Fruit fly (Drosophila melanogaster) whole organism, embryonic: ENCODE measurements around the gene CG42814.

ENCODE experiments used
- Abd-B ChIP-seq: fragments of 200-800 bp; sonication (Bioruptor generic); optimal IDR thresholded peaks from 2 replicates; lab custom pipeline; 2018; ENCODE audit warnings: missing biosample characterization, mild to moderate bottlenecking, missing genetic modification characterization, moderate library complexity
- Ada2b ChIP-seq: fragments of 200-800 bp; sonication (Bioruptor generic); IDR thresholded peaks from 2 replicates; pipeline ENCODE4 v1.3.6; 2022; ENCODE audit warnings: missing biosample characterization, missing genetic modification characterization
- Bgb ChIP-seq: fragments of 200-800 bp; sonication (Bioruptor generic); IDR thresholded peaks from 2 replicates; pipeline ENCODE4 v1.3.6; 2022; ENCODE audit warnings: missing biosample characterization, missing genetic modification characterization; ENCODE audit not compliant: partially characterized antibody
- CG10366 ChIP-seq: fragments of 200-800 bp; sonication (Bioruptor generic); IDR thresholded peaks from 2 replicates; pipeline ENCODE4 v1.3.6; 2022; ENCODE audit warnings: missing biosample characterization, missing genetic modification characterization
- CG11456 ChIP-seq: fragments of 200-800 bp; sonication (Bioruptor generic); IDR thresholded peaks from 3 replicates; pipeline ENCODE4 v1.3.6; 2022; ENCODE audit warnings: missing biosample characterization, missing genetic modification characterization
- CG12236 ChIP-seq: fragments of 200-800 bp; sonication (Bioruptor generic); optimal IDR thresholded peaks from 2 replicates; lab custom pipeline; 2016; ENCODE audit warnings: missing biosample characterization, missing genetic modification characterization
- CG15269 ChIP-seq: fragments of 200-800 bp; sonication (Bioruptor generic); optimal IDR thresholded peaks from 2 replicates; lab custom pipeline; 2018; ENCODE audit warnings: missing biosample characterization, mild to moderate bottlenecking, missing genetic modification characterization, moderate library complexity
- CG1603 ChIP-seq: fragments of 200-800 bp; sonication (Bioruptor generic); optimal IDR thresholded peaks from 2 replicates; lab custom pipeline; 2019; ENCODE audit warnings: missing biosample characterization, mild to moderate bottlenecking, missing genetic modification characterization, moderate library complexity
- CG17186 ChIP-seq: fragments of 200-800 bp; sonication (Bioruptor generic); optimal IDR thresholded peaks from 3 replicates; lab custom pipeline; 2017; ENCODE audit warnings: missing biosample characterization, missing genetic modification reagents, missing genetic modification characterization
- CG18619 ChIP-seq: fragments of 200-800 bp; sonication (Bioruptor generic); optimal IDR thresholded peaks from 3 replicates; lab custom pipeline; 2017; ENCODE audit warnings: missing biosample characterization, mild to moderate bottlenecking, missing genetic modification characterization
- CG2875 ChIP-seq: fragments of 200-800 bp; sonication (Bioruptor generic); optimal IDR thresholded peaks from 2 replicates; lab custom pipeline; 2017; ENCODE audit warnings: missing biosample characterization, mild to moderate bottlenecking, missing genetic modification characterization, missing genetic modification reagents
- CG3065 ChIP-seq: fragments of 200-800 bp; sonication (Bioruptor generic); optimal IDR thresholded peaks from 2 replicates; lab custom pipeline; 2016; ENCODE audit warnings: missing biosample characterization, missing genetic modification characterization
- CG7786 ChIP-seq: fragments of 200-800 bp; sonication (Bioruptor generic); optimal IDR thresholded peaks from 2 replicates; lab custom pipeline; 2016; ENCODE audit warnings: missing biosample characterization, missing genetic modification characterization
- CG8290 ChIP-seq, 3 experiments: fragments of 200-800 bp; sonication (Bioruptor generic); optimal IDR thresholded peaks; 2 replicates each; lab custom pipeline; 2016 to 2019; ENCODE audit warnings: missing biosample characterization in 3 of 3, missing genetic modification characterization in 3 of 3, mild to moderate bottlenecking in 2 of 3, moderate library complexity in 1 of 3
- CG8765 ChIP-seq: fragments of 200-800 bp; sonication (Bioruptor generic); IDR thresholded peaks from 2 replicates; pipeline ENCODE4 v1.3.6; 2022; ENCODE audit warnings: missing biosample characterization, missing genetic modification characterization
- CG8924 ChIP-seq: fragments of 200-800 bp; optimal IDR thresholded peaks from 3 replicates; lab custom pipeline; 2019; ENCODE audit warnings: missing biosample characterization, mild to moderate bottlenecking, missing genetic modification characterization, moderate library complexity
- CG9215 ChIP-seq: fragments of 200-800 bp; sonication (Bioruptor generic); IDR thresholded peaks from 2 replicates; pipeline ENCODE4 v1.3.6; 2022; ENCODE audit warnings: missing biosample characterization, missing genetic modification characterization
- Hmr ChIP-seq: fragments of 200-800 bp; sonication (Bioruptor generic); optimal IDR thresholded peaks from 3 replicates; lab custom pipeline; 2017; ENCODE audit warnings: mild to moderate bottlenecking, missing biosample characterization, missing genetic modification reagents, missing genetic modification characterization
- Hr51 ChIP-seq, 2 experiments: fragments of 200-800 bp; sonication (Bioruptor generic); optimal IDR thresholded peaks; 2 replicates in 1 of 2; 3 replicates in 1 of 2; lab custom pipeline; 2016 to 2018; ENCODE audit warnings: missing biosample characterization in 2 of 2, missing genetic modification characterization in 2 of 2, mild to moderate bottlenecking in 1 of 2, moderate library complexity in 1 of 2
- MTF-1 ChIP-seq: fragments of 200-800 bp; sonication (Bioruptor generic); optimal IDR thresholded peaks from 2 replicates; lab custom pipeline; 2018; ENCODE audit warnings: missing biosample characterization, mild to moderate bottlenecking, missing genetic modification characterization, borderline replicate concordance
- Nf-YA ChIP-seq: fragments of 200-800 bp; sonication (Bioruptor generic); IDR thresholded peaks from 2 replicates; pipeline ENCODE4 v1.3.6; 2022; ENCODE audit warnings: missing biosample characterization, missing genetic modification characterization
- Nf-YC ChIP-seq: fragments of 200-800 bp; optimal IDR thresholded peaks from 3 replicates; lab custom pipeline; 2019; ENCODE audit warnings: missing biosample characterization, mild to moderate bottlenecking, missing genetic modification characterization, moderate library complexity
- Optix ChIP-seq: fragments of 200-800 bp; sonication (Bioruptor generic); IDR thresholded peaks from 3 replicates; pipeline ENCODE4 v1.3.6; 2022; ENCODE audit warnings: missing biosample characterization, missing genetic modification characterization
- Side ChIP-seq: fragments of 200-800 bp; sonication (Bioruptor generic); optimal IDR thresholded peaks from 2 replicates; lab custom pipeline; 2016; ENCODE audit warnings: missing biosample characterization, missing genetic modification characterization
- bab2 ChIP-seq: fragments of 200-800 bp; sonication (Bioruptor generic); optimal IDR thresholded peaks from 2 replicates; lab custom pipeline; 2016; ENCODE audit warnings: missing biosample characterization, missing genetic modification characterization
- bbx ChIP-seq: fragments of 200-800 bp; sonication (Bioruptor generic); IDR thresholded peaks from 2 replicates; pipeline ENCODE4 v1.3.6; 2022; ENCODE audit warnings: missing biosample characterization, missing genetic modification characterization; ENCODE audit not compliant: partially characterized antibody
- ci ChIP-seq: fragments of 200-800 bp; sonication (Bioruptor generic); IDR thresholded peaks from 3 replicates; pipeline ENCODE4 v1.3.6; 2022; ENCODE audit warnings: missing biosample characterization, missing genetic modification characterization
- exex ChIP-seq: fragments of 200-800 bp; sonication (Bioruptor generic); optimal IDR thresholded peaks from 4 replicates; lab custom pipeline; 2018; ENCODE audit warnings: missing biosample characterization, mild to moderate bottlenecking, missing genetic modification characterization, moderate library complexity
- ftz-f1 ChIP-seq: fragments of 200-800 bp; sonication (Bioruptor generic); optimal IDR thresholded peaks from 2 replicates; lab custom pipeline; 2016; ENCODE audit warnings: missing biosample characterization, missing genetic modification characterization
- ham ChIP-seq: fragments of 200-800 bp; sonication (Bioruptor generic); IDR thresholded peaks from 2 replicates; pipeline ENCODE4 v1.3.6; 2022; ENCODE audit warnings: missing biosample characterization, missing genetic modification characterization
- jumu ChIP-seq: fragments of 200-800 bp; sonication (Bioruptor generic); optimal IDR thresholded peaks from 3 replicates; lab custom pipeline; 2016; ENCODE audit warnings: missing biosample characterization, missing genetic modification characterization
- kah ChIP-seq: fragments of 200-800 bp; sonication (Bioruptor generic); optimal IDR thresholded peaks from 2 replicates; lab custom pipeline; 2018; ENCODE audit warnings: missing biosample characterization, mild to moderate bottlenecking, missing genetic modification characterization
- lov ChIP-seq, 2 experiments: fragments of 200-800 bp in 1 of 2; fragments of >200 bp in 1 of 2; sonication (Bioruptor generic) in 1 of 2; IDR thresholded peaks in 1 of 2; optimal IDR thresholded peaks in 1 of 2; 2 replicates in 1 of 2; 3 replicates in 1 of 2; pipeline versions ENCODE4 v1.3.6 to Lab custom; 2017 to 2022; ENCODE audit warnings: missing biosample characterization in 1 of 2, missing genetic modification characterization in 1 of 2
- nerfin-1 ChIP-seq: fragments of 200-800 bp; sonication (Bioruptor generic); optimal IDR thresholded peaks from 3 replicates; lab custom pipeline; 2019; ENCODE audit warnings: missing biosample characterization, mild to moderate bottlenecking, missing genetic modification characterization, moderate library complexity
- peb ChIP-seq: fragments of 200-800 bp; sonication (Bioruptor generic); IDR thresholded peaks from 2 replicates; pipeline ENCODE4 v1.3.6; 2022; ENCODE audit warnings: missing biosample characterization, missing genetic modification characterization
- pfk ChIP-seq: fragments of 200-800 bp; sonication (Bioruptor generic); optimal IDR thresholded peaks from 2 replicates; lab custom pipeline; 2018; ENCODE audit warnings: missing biosample characterization, mild to moderate bottlenecking, missing genetic modification characterization, moderate library complexity
- phol ChIP-seq: fragments of 200-800 bp; sonication (Bioruptor generic); optimal IDR thresholded peaks from 3 replicates; lab custom pipeline; 2018; ENCODE audit warnings: missing biosample characterization, mild to moderate bottlenecking, missing genetic modification characterization, moderate library complexity
- pnt ChIP-seq: fragments of 200-800 bp; sonication (Bioruptor generic); optimal IDR thresholded peaks from 3 replicates; lab custom pipeline; 2016; ENCODE audit warnings: missing biosample characterization, missing genetic modification characterization
- salm ChIP-seq: fragments of 200-800 bp; sonication (Bioruptor generic); optimal IDR thresholded peaks from 2 replicates; lab custom pipeline; 2018; ENCODE audit warnings: missing biosample characterization, mild to moderate bottlenecking, missing genetic modification characterization
- slp2 ChIP-seq: fragments of 200-800 bp; sonication (Bioruptor generic); optimal IDR thresholded peaks from 2 replicates; lab custom pipeline; 2016; ENCODE audit warnings: missing biosample characterization, missing genetic modification characterization
- so ChIP-seq: fragments of 200-800 bp; sonication (Bioruptor generic); IDR thresholded peaks from 3 replicates; pipeline ENCODE4 v1.3.6; 2022; ENCODE audit warnings: missing biosample characterization, missing genetic modification characterization
- stc ChIP-seq: fragments of 200-800 bp; sonication (Bioruptor generic); IDR thresholded peaks from 2 replicates; pipeline ENCODE4 v1.3.6; 2022; ENCODE audit warnings: missing biosample characterization, missing genetic modification characterization
- sug ChIP-seq: fragments of 200-800 bp; optimal IDR thresholded peaks from 2 replicates; lab custom pipeline; 2019; ENCODE audit warnings: missing biosample characterization, mild to moderate bottlenecking, missing genetic modification characterization, moderate library complexity
- unc-4 ChIP-seq: fragments of 200-800 bp; sonication (Bioruptor generic); IDR thresholded peaks from 2 replicates; pipeline ENCODE4 v1.3.6; 2022; ENCODE audit warnings: missing biosample characterization, missing genetic modification characterization; ENCODE audit not compliant: partially characterized antibody
- usp ChIP-seq: fragments of >200 bp; optimal IDR thresholded peaks from 2 replicates; lab custom pipeline; 2017; ENCODE audit warnings: missing biosample characterization, missing genetic modification characterization
- wdn ChIP-seq: fragments of 200-800 bp; sonication (Bioruptor generic); IDR thresholded peaks from 2 replicates; pipeline ENCODE4 v1.3.6; 2022; ENCODE audit warnings: missing biosample characterization, missing genetic modification characterization
- zen2 ChIP-seq: fragments of 200-800 bp; sonication (Bioruptor generic); IDR thresholded peaks from 3 replicates; pipeline ENCODE4 v1.3.6; 2022; ENCODE audit warnings: missing biosample characterization, missing genetic modification characterization; ENCODE audit not compliant: partially characterized antibody
- zf30C ChIP-seq: fragments of 200-800 bp; sonication (Bioruptor generic); optimal IDR thresholded peaks from 3 replicates; lab custom pipeline; 2018; ENCODE audit warnings: missing biosample characterization, mild to moderate bottlenecking, missing genetic modification characterization

Gene CG42814

DNA sequence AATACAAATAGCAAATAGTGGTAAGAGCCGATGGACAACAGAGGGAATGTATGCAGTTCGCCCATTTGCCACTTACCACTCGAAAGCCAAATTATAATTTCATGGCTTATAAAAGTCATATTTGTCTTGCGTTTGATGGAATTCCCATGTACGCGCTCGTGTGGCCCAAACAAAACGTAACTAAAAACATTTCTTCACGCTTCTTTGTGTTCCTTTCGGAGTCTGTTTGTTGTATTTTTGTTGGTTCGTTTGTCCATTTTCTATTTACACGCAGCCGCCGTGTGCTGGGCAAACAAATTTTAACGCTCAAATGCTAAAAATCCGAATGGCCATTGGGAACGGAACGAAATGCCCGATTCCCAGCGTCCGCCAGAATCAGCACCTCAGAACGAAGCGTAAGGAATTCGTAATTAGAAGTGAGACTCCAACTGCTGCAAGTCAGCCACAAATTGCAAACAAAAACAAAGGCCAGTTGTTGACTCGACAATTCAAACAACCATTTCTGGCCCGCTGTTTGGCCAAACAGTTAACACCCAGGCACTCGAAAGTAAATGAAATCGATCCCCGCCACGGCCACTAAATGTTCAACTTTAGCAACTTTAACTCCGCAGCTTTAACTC lies 20.4 kb downstream of the CG42814 start (continued):
- TF ChIP-seq pnt (GFP tag; lab: Kevin White, UChicago): peak; percentile 53
- TF ChIP-seq usp (GFP tag; lab: Kevin White, UChicago): no peak
- peak; percentile 27 for TF ChIP-seq CG8290 (GFP tag; optimal IDR thresholded peaks at IDR 0.05; lab: Kevin White, UChicago)
- peak in 1 of 2 experiments; percentile 24 for TF ChIP-seq CG8290 (tag; optimal IDR thresholded peaks at IDR 0.05; lab: Kevin White, UChicago)
- peak; percentile 46 for TF ChIP-seq MTF-1
- peak; percentile 42 for TF ChIP-seq CG8924 (tag; lab: Kevin White, UChicago)
- no peak for TF ChIP-seq jumu
- no peak for TF ChIP-seq Optix
- no peak for TF ChIP-seq sug (tag; lab: Kevin White, UChicago)
- peak; percentile 5 for TF ChIP-seq Hmr (GFP tag; lab: Kevin White, UChicago)
- TF ChIP-seq zen2: no peak
- peak; percentile 55 for TF ChIP-seq CG1603
- no peak for TF ChIP-seq CG10366
- no peak for TF ChIP-seq zf30C (GFP tag; lab: Kevin White, UChicago)
- TF ChIP-seq Nf-YC (tag; lab: Kevin White, UChicago): no peak
- TF ChIP-seq CG7786: no peak
- TF ChIP-seq CG3065 (GFP tag; lab: Kevin White, UChicago): no peak
- TF ChIP-seq CG17186 (GFP tag; lab: Kevin White, UChicago): no peak
- no peak for TF ChIP-seq ftz-f1 (GFP tag; lab: Kevin White, UChicago)
- no peak for TF ChIP-seq peb (GFP tag; lab: Robert Waterston, UW)
- no peak for TF ChIP-seq pfk (GFP tag; lab: Kevin White, UChicago)
- no peak for TF ChIP-seq Bgb (GFP tag; lab: Robert Waterston, UW)
- TF ChIP-seq CG18619 (GFP tag; lab: Kevin White, UChicago): peak; percentile 47
- peak; percentile 19 for TF ChIP-seq salm (tag; lab: Kevin White, UChicago)
- TF ChIP-seq exex (tag; lab: Kevin White, UChicago): no peak
- TF ChIP-seq phol (tag; lab: Kevin White, UChicago): no peak
- no peak for TF ChIP-seq slp2 (GFP tag; lab: Kevin White, UChicago)
- TF ChIP-seq Ada2b (GFP tag; lab: Robert Waterston, UW): peak; percentile 25; the same call in 1 of the 2 replicates
- no peak for TF ChIP-seq CG9215 (GFP tag; lab: Robert Waterston, UW)
- peak in 1 of 2 experiments; percentile 24 for TF ChIP-seq Hr51 (GFP tag; optimal IDR thresholded peaks at IDR 0.05; lab: Kevin White, UChicago)
- peak; percentile 66 for TF ChIP-seq CG2875 (GFP tag; lab: Kevin White, UChicago)
- TF ChIP-seq unc-4 (GFP tag; lab: Robert Waterston, UW): no peak
- peak; percentile 17 for TF ChIP-seq kah (GFP tag; lab: Kevin White, UChicago)
- TF ChIP-seq Side (GFP tag; lab: Kevin White, UChicago): peak; percentile 48
- TF ChIP-seq CG12236: peak; percentile 45
- no peak for TF ChIP-seq CG11456 (GFP tag; lab: Robert Waterston, UW)
- no peak for TF ChIP-seq CG8765 (GFP tag; lab: Robert Waterston, UW)
- TF ChIP-seq lov (optimal IDR thresholded peaks at IDR 0.05; lab: Kevin White, UChicago): no peak
- TF ChIP-seq lov (GFP tag; IDR thresholded peaks at IDR 0.05; lab: Robert Waterston, UW): 0 out of 3 replicates have a peak, but pooled peaks have one; percentile 58
- TF ChIP-seq so (GFP tag; lab: Robert Waterston, UW): peak; percentile 47; the same call in 1 of the 3 replicates
- 0 out of 2 replicates have a peak, but pooled peaks have one; percentile 16 for TF ChIP-seq stc (GFP tag; lab: Robert Waterston, UW)
- peak; percentile 67; the same call in 2 of the 3 replicates for TF ChIP-seq ci (GFP tag; lab: Robert Waterston, UW)
- TF ChIP-seq ham: no peak
- no peak for TF ChIP-seq Abd-B (GFP tag; lab: Kevin White, UChicago)
- peak; percentile 7 for TF ChIP-seq CG15269 (tag; lab: Kevin White, UChicago)
- no peak for TF ChIP-seq wdn (GFP tag; lab: Robert Waterston, UW)
- TF ChIP-seq Nf-YA: peak; percentile 64
- no peak for TF ChIP-seq bbx
- TF ChIP-seq nerfin-1 (tag; lab: Kevin White, UChicago): peak; percentile 40
- TF ChIP-seq bab2: peak; percentile 58
